Worm (Caenorhabditis elegans) whole organism, late embryonic: Measurements from ENCODE around the gene malt-1.

ENCODE experiments used
- C38D4.7 ChIP-seq: fragments of 200-800 bp; sonication (Bioruptor generic); optimal IDR thresholded peaks from 2 replicates; lab custom pipeline; 2018; ENCODE audit warnings: mild to moderate bottlenecking, missing genetic modification characterization, moderate library complexity, missing compliant biosample characterization
- F13H6.1 ChIP-seq: sonication (generic microtip); optimal IDR thresholded peaks from 2 replicates; lab custom pipeline; 2016; ENCODE audit warnings: missing genetic modification characterization, missing compliant biosample characterization
- ama-1 ChIP-seq: fragments of 150-350 bp; optimal IDR thresholded peaks from 2 replicates; lab custom pipeline; 2014
- ceh-34 ChIP-seq: sonication (generic microtip); optimal IDR thresholded peaks from 2 replicates; lab custom pipeline; 2016; ENCODE audit warnings: mild to moderate bottlenecking, missing genetic modification characterization, missing compliant biosample characterization
- ceh-45 ChIP-seq: fragments of 200-800 bp; sonication (Bioruptor generic); IDR thresholded peaks from 2 replicates; pipeline ENCODE4 v1.3.6; 2022; ENCODE audit warnings: missing genetic modification reagents, missing genetic modification characterization, missing compliant biosample characterization
- che-1 ChIP-seq: sonication (generic microtip); optimal IDR thresholded peaks from 2 replicates; lab custom pipeline; 2016; ENCODE audit warnings: mild to moderate bottlenecking, missing genetic modification characterization, missing compliant biosample characterization
- fkh-10 ChIP-seq: fragments of 150-350 bp; optimal IDR thresholded peaks from 2 replicates; lab custom pipeline; 2014; ENCODE audit warnings: missing biosample characterization, missing genetic modification reagents, missing genetic modification characterization
- hlh-15 ChIP-seq: sonication (generic microtip); optimal IDR thresholded peaks from 2 replicates; lab custom pipeline; 2016; ENCODE audit warnings: missing genetic modification characterization, missing compliant biosample characterization
- lin-11 ChIP-seq: fragments of 200-800 bp; sonication (Bioruptor generic); optimal IDR thresholded peaks from 2 replicates; lab custom pipeline; 2018; ENCODE audit warnings: mild to moderate bottlenecking, missing genetic modification characterization, missing compliant biosample characterization
- nhr-11 ChIP-seq: fragments of 150-350 bp; optimal IDR thresholded peaks from 2 replicates; lab custom pipeline; 2014; ENCODE audit warnings: missing biosample characterization, missing genetic modification characterization
- odd-2 ChIP-seq: sonication (generic microtip); optimal IDR thresholded peaks from 2 replicates; lab custom pipeline; 2017; ENCODE audit warnings: antibody characterized with exemption, mild to moderate bottlenecking, missing genetic modification characterization, missing compliant biosample characterization
- sox-4 ChIP-seq: sonication (generic microtip); optimal IDR thresholded peaks from 2 replicates; lab custom pipeline; 2017; ENCODE audit warnings: mild to moderate bottlenecking, missing genetic modification characterization, inconsistent platforms, missing compliant biosample characterization
- ttx-3 ChIP-seq: sonication (generic microtip); optimal IDR thresholded peaks from 2 replicates; lab custom pipeline; 2016; ENCODE audit warnings: missing genetic modification reagents, missing genetic modification characterization, missing compliant biosample characterization
- unc-42 ChIP-seq: sonication (generic microtip); optimal IDR thresholded peaks from 2 replicates; lab custom pipeline; 2016; ENCODE audit warnings: missing genotype, missing genetic modification characterization, missing compliant biosample characterization

ce11 chrII:6935975-6936374 lies 15.1 kb downstream of the malt-1 start:
- TF ChIP-seq ama-1 (lab: Kevin White, UChicago): no peak
- TF ChIP-seq che-1: no peak
- no peak for TF ChIP-seq fkh-10 (GFP tag; lab: Kevin White, UChicago)
- no peak for TF ChIP-seq nhr-11 (tag; lab: Kevin White, UChicago)
- TF ChIP-seq lin-11 (tag; lab: Kevin White, UChicago): no peak
- no peak for TF ChIP-seq ttx-3 (tag; lab: Kevin White, UChicago)
- no peak for TF ChIP-seq ceh-34
- no peak for TF ChIP-seq hlh-15 (tag; lab: Kevin White, UChicago)
- no peak for TF ChIP-seq ceh-45 (GFP tag; lab: Robert Waterston, UW)
- no peak for TF ChIP-seq unc-42 (tag; lab: Kevin White, UChicago)
- TF ChIP-seq F13H6.1 (tag; lab: Kevin White, UChicago): no peak
- no peak for TF ChIP-seq odd-2 (tag; lab: Kevin White, UChicago)
- TF ChIP-seq C38D4.7: no peak
- TF ChIP-seq sox-4 (tag; lab: Kevin White, UChicago): no peak
